Worm (Caenorhabditis elegans) whole organism, late embryonic: ENCODE measurements around the gene srw-43.
"Not testable (repeated sequence)": the region's sequence is repeated elsewhere in the genome, so short reads cannot be mapped to it uniquely, and the experiment has no call there.

ENCODE experiments used
- C38D4.7 ChIP-seq: fragments of 200-800 bp; sonication (Bioruptor generic); optimal IDR thresholded peaks from 2 replicates; lab custom pipeline; 2018; ENCODE audit warnings: mild to moderate bottlenecking, missing genetic modification characterization, moderate library complexity, missing compliant biosample characterization
- K02D7.2 ChIP-seq: sonication (generic microtip); optimal IDR thresholded peaks from 2 replicates; lab custom pipeline; 2017; ENCODE audit warnings: mild to moderate bottlenecking, missing genetic modification characterization, missing compliant biosample characterization
- K09A11.1 ChIP-seq: sonication (generic microtip); optimal IDR thresholded peaks from 2 replicates; lab custom pipeline; 2017; ENCODE audit warnings: antibody characterized with exemption, mild to moderate bottlenecking, missing genetic modification characterization, missing compliant biosample characterization; ENCODE audit not compliant: insufficient read depth
- ceh-18 ChIP-seq: sonication (generic microtip); optimal IDR thresholded peaks from 2 replicates; lab custom pipeline; 2016; ENCODE audit warnings: missing genetic modification characterization, missing compliant biosample characterization
- ceh-2 ChIP-seq: sonication (generic microtip); optimal IDR thresholded peaks from 2 replicates; lab custom pipeline; 2016; ENCODE audit warnings: missing genotype, missing genetic modification characterization, missing compliant biosample characterization
- ceh-22 ChIP-seq: sonication (generic microtip); optimal IDR thresholded peaks from 2 replicates; lab custom pipeline; 2017; ENCODE audit warnings: missing biosample characterization, missing genetic modification characterization
- ceh-24 ChIP-seq: sonication (generic microtip); optimal IDR thresholded peaks from 2 replicates; lab custom pipeline; 2016; ENCODE audit warnings: mild to moderate bottlenecking, missing genetic modification characterization, missing compliant biosample characterization
- ceh-30 ChIP-seq: fragments of 150-350 bp; optimal IDR thresholded peaks from 2 replicates; lab custom pipeline; 2014; ENCODE audit warnings: missing biosample characterization, missing genetic modification characterization
- ceh-31 ChIP-seq: sonication (generic microtip); optimal IDR thresholded peaks from 2 replicates; lab custom pipeline; 2016; ENCODE audit warnings: missing genetic modification characterization, missing compliant biosample characterization
- ceh-6 ChIP-seq: fragments of 200-800 bp; sonication (Bioruptor generic); optimal IDR thresholded peaks from 2 replicates; lab custom pipeline; 2018; ENCODE audit warnings: mild to moderate bottlenecking, missing genetic modification characterization, missing compliant biosample characterization
- che-1 ChIP-seq: sonication (generic microtip); optimal IDR thresholded peaks from 2 replicates; lab custom pipeline; 2016; ENCODE audit warnings: mild to moderate bottlenecking, missing genetic modification characterization, missing compliant biosample characterization
- dve-1 ChIP-seq: sonication (generic microtip); optimal IDR thresholded peaks from 2 replicates; lab custom pipeline; 2017; ENCODE audit warnings: antibody characterized with exemption, mild to moderate bottlenecking, missing genetic modification characterization, missing compliant biosample characterization
- elt-4 ChIP-seq: sonication (generic microtip); optimal IDR thresholded peaks from 2 replicates; lab custom pipeline; 2016; ENCODE audit warnings: missing genetic modification characterization, missing compliant biosample characterization
- ets-4 ChIP-seq: sonication (generic microtip); optimal IDR thresholded peaks from 2 replicates; lab custom pipeline; 2016; ENCODE audit warnings: missing genetic modification characterization, missing compliant biosample characterization
- eyg-1 ChIP-seq: sonication (generic microtip); optimal IDR thresholded peaks from 2 replicates; lab custom pipeline; 2016; ENCODE audit warnings: missing genotype, missing genetic modification characterization, missing compliant biosample characterization
- fkh-10 ChIP-seq: fragments of 150-350 bp; optimal IDR thresholded peaks from 2 replicates; lab custom pipeline; 2014; ENCODE audit warnings: missing biosample characterization, missing genetic modification reagents, missing genetic modification characterization
- fkh-6 ChIP-seq: sonication (generic microtip); optimal IDR thresholded peaks from 2 replicates; lab custom pipeline; 2016; ENCODE audit warnings: missing genetic modification characterization, missing compliant biosample characterization
- gmeb-2 ChIP-seq: sonication (generic microtip); optimal IDR thresholded peaks from 2 replicates; lab custom pipeline; 2016; ENCODE audit warnings: missing genetic modification characterization, inconsistent platforms, missing compliant biosample characterization
- hlh-15 ChIP-seq: sonication (generic microtip); optimal IDR thresholded peaks from 2 replicates; lab custom pipeline; 2016; ENCODE audit warnings: missing genetic modification characterization, missing compliant biosample characterization
- hlh-30 ChIP-seq: sonication (generic microtip); optimal IDR thresholded peaks from 2 replicates; lab custom pipeline; 2017; ENCODE audit warnings: antibody characterized with exemption, missing genetic modification characterization, missing compliant biosample characterization; ENCODE audit not compliant: insufficient read depth
- hlh-6 ChIP-seq: sonication (generic microtip); optimal IDR thresholded peaks from 2 replicates; lab custom pipeline; 2016; ENCODE audit warnings: missing genotype, missing genetic modification characterization, missing compliant biosample characterization
- nhr-11 ChIP-seq: fragments of 150-350 bp; optimal IDR thresholded peaks from 2 replicates; lab custom pipeline; 2014; ENCODE audit warnings: missing biosample characterization, missing genetic modification characterization
- npax-4 ChIP-seq: sonication (generic microtip); optimal IDR thresholded peaks from 2 replicates; lab custom pipeline; 2016; ENCODE audit warnings: missing genetic modification characterization, missing compliant biosample characterization
- odd-2 ChIP-seq: sonication (generic microtip); optimal IDR thresholded peaks from 2 replicates; lab custom pipeline; 2017; ENCODE audit warnings: antibody characterized with exemption, mild to moderate bottlenecking, missing genetic modification characterization, missing compliant biosample characterization
- pag-3 ChIP-seq: sonication (generic microtip); optimal IDR thresholded peaks from 2 replicates; lab custom pipeline; 2016; ENCODE audit warnings: missing compliant biosample characterization, missing genetic modification characterization, borderline replicate concordance
- pat-9 ChIP-seq: fragments of 200-800 bp; sonication (Bioruptor generic); optimal IDR thresholded peaks from 2 replicates; lab custom pipeline; 2018; ENCODE audit warnings: mild to moderate bottlenecking, missing genetic modification characterization, moderate library complexity, missing compliant biosample characterization
- pax-1 ChIP-seq: fragments of 150-350 bp; optimal IDR thresholded peaks from 2 replicates; lab custom pipeline; 2014; ENCODE audit warnings: missing biosample characterization, missing genetic modification characterization
- pha-2 ChIP-seq: sonication (generic microtip); optimal IDR thresholded peaks from 2 replicates; lab custom pipeline; 2017; ENCODE audit warnings: mild to moderate bottlenecking, missing genetic modification characterization, missing compliant biosample characterization
- pha-4 ChIP-seq: fragments of 150-350 bp; optimal IDR thresholded peaks from 2 replicates; lab custom pipeline; 2018; ENCODE audit warnings: missing biosample characterization, missing genetic modification reagents, missing genetic modification characterization
- pros-1 ChIP-seq: fragments of 150-350 bp; optimal IDR thresholded peaks from 2 replicates; lab custom pipeline; 2014; ENCODE audit warnings: missing biosample characterization, missing genetic modification reagents, missing genetic modification characterization
- rnt-1 ChIP-seq: sonication (generic microtip); optimal IDR thresholded peaks from 2 replicates; lab custom pipeline; 2016; ENCODE audit warnings: missing genetic modification characterization, missing compliant biosample characterization
- sdc-2 ChIP-seq: sonication (generic microtip); optimal IDR thresholded peaks from 2 replicates; lab custom pipeline; 2016; ENCODE audit warnings: missing genotype, missing genetic modification characterization, missing compliant biosample characterization
- sox-2 ChIP-seq: fragments of 200-800 bp; sonication (Bioruptor generic); IDR thresholded peaks from 2 replicates; pipeline ENCODE4 v1.3.6; 2022; ENCODE audit warnings: missing genetic modification reagents, missing genetic modification characterization, missing compliant biosample characterization
- sox-4 ChIP-seq: sonication (generic microtip); optimal IDR thresholded peaks from 2 replicates; lab custom pipeline; 2017; ENCODE audit warnings: mild to moderate bottlenecking, missing genetic modification characterization, inconsistent platforms, missing compliant biosample characterization
- tbx-2 ChIP-seq: sonication (generic microtip); optimal IDR thresholded peaks from 2 replicates; lab custom pipeline; 2016; ENCODE audit warnings: missing genetic modification characterization, missing compliant biosample characterization
- tbx-7 ChIP-seq: sonication (generic microtip); optimal IDR thresholded peaks from 2 replicates; lab custom pipeline; 2016; ENCODE audit warnings: missing genotype, missing genetic modification characterization, missing compliant biosample characterization
- unc-3 ChIP-seq, 2 experiments: fragments of 200-800 bp in 1 of 2; sonication (Bioruptor generic) in 1 of 2; sonication (generic microtip) in 1 of 2; conservative IDR thresholded peaks in 1 of 2; optimal IDR thresholded peaks in 1 of 2; 2 replicates each; pipeline versions ENCODE4 v1.3.6 to Lab custom; 2016 to 2022; ENCODE audit warnings: missing compliant biosample characterization in 2 of 2, missing genetic modification characterization in 2 of 2, missing genetic modification reagents in 1 of 2
- unc-42 ChIP-seq: sonication (generic microtip); optimal IDR thresholded peaks from 2 replicates; lab custom pipeline; 2016; ENCODE audit warnings: missing genotype, missing genetic modification characterization, missing compliant biosample characterization
- unc-55 ChIP-seq: sonication (generic microtip); optimal IDR thresholded peaks from 2 replicates; lab custom pipeline; 2017; ENCODE audit warnings: missing biosample characterization, missing genetic modification reagents, missing genetic modification characterization
- zip-5 ChIP-seq: sonication (generic microtip); optimal IDR thresholded peaks from 2 replicates; lab custom pipeline; 2016; ENCODE audit warnings: missing genetic modification characterization, missing compliant biosample characterization
- ztf-16 ChIP-seq: sonication (generic microtip); optimal IDR thresholded peaks from 2 replicates; lab custom pipeline; 2017; ENCODE audit warnings: missing genetic modification characterization, missing compliant biosample characterization

The srw-43 gene

ce11 chrV:16660816-16661215 lies 25.0 kb upstream of the srw-43 start, which contains the start of gene Y70C5B.2:
TSS of gene Y70C5B.2 (minus strand) at chrV:16660916.
- not testable (repeated sequence) for TF ChIP-seq eyg-1 (tag; lab: Kevin White, UChicago); tbx-2; ceh-18

ce11 chrV:16666647-16667046 lies 19.2 kb upstream of the srw-43 start, which contains the start of gene F14F8.14:
TSS of gene F14F8.14 (minus strand) at chrV:16666747.
- no peak for TF ChIP-seq tbx-7
- no peak for TF ChIP-seq ceh-6 (GFP tag; lab: Kevin White, UChicago)
- no peak for TF ChIP-seq pha-2 (tag; lab: Kevin White, UChicago)
- TF ChIP-seq odd-2 (tag; lab: Kevin White, UChicago), result no peak
- TF ChIP-seq unc-3 (GFP tag; conservative IDR thresholded peaks at IDR 0.05; lab: Robert Waterston, UW), result no peak
- TF ChIP-seq unc-3 (tag; optimal IDR thresholded peaks at IDR 0.05; lab: Kevin White, UChicago), result no peak
- TF ChIP-seq ets-4 (tag; lab: Kevin White, UChicago), result no peak
- no peak for TF ChIP-seq npax-4 (tag; lab: Kevin White, UChicago)
- TF ChIP-seq dve-1 (tag; lab: Kevin White, UChicago), result no peak
- TF ChIP-seq fkh-10 (GFP tag; lab: Kevin White, UChicago), result no peak
- no peak for TF ChIP-seq ceh-22 (tag; lab: Kevin White, UChicago)
- TF ChIP-seq pat-9 (tag; lab: Kevin White, UChicago), result no peak
- TF ChIP-seq rnt-1 (tag; lab: Kevin White, UChicago), result no peak
- TF ChIP-seq, all 69 proteins: peak for 0

ce11 chrV:16668473-16668872 lies 17.4 kb upstream of the srw-43 start, which contains the start of gene F14F8.9:
TSS of gene F14F8.9 (minus strand) at chrV:16668573.
- no peak for TF ChIP-seq C38D4.7 (GFP tag; lab: Kevin White, UChicago)
- no peak for TF ChIP-seq pha-2 (tag; lab: Kevin White, UChicago)
- no peak for TF ChIP-seq ceh-31 (tag; lab: Kevin White, UChicago)
- no peak for TF ChIP-seq nhr-11 (tag; lab: Kevin White, UChicago)
- no peak for TF ChIP-seq pag-3 (tag; lab: Kevin White, UChicago)
- no peak for TF ChIP-seq ceh-2 (tag; lab: Kevin White, UChicago)
- TF ChIP-seq pros-1, result no peak
- no peak for TF ChIP-seq pax-1 (tag; lab: Kevin White, UChicago)
- no peak for TF ChIP-seq sox-4 (tag; lab: Kevin White, UChicago)
- no peak for TF ChIP-seq fkh-10 (GFP tag; lab: Kevin White, UChicago)
- no peak for TF ChIP-seq ztf-16 (tag; lab: Kevin White, UChicago)
- no peak for TF ChIP-seq sdc-2 (tag; lab: Kevin White, UChicago)
- no peak for TF ChIP-seq odd-2 (tag; lab: Kevin White, UChicago)
- no peak for TF ChIP-seq unc-42 (tag; lab: Kevin White, UChicago)
- TF ChIP-seq che-1 (tag; lab: Kevin White, UChicago), result no peak
- TF ChIP-seq gmeb-2 (tag; lab: Kevin White, UChicago), result no peak
- TF ChIP-seq ceh-18, result no peak
- no peak for TF ChIP-seq fkh-6
- TF ChIP-seq hlh-6 (tag; lab: Kevin White, UChicago), result no peak
- TF ChIP-seq hlh-30 (tag; lab: Kevin White, UChicago), result no peak

- TF ChIP-seq gmeb-2 (tag; lab: Kevin White, UChicago) (no peak), hlh-30 (tag; lab: Kevin White, UChicago) (no peak), K02D7.2 (tag; lab: Kevin White, UChicago) (no peak), che-1 (tag; lab: Kevin White, UChicago) (no peak), pha-4 (no peak), K09A11.1 (tag; lab: Kevin White, UChicago) (no peak), unc-55 (GFP tag; lab: Kevin White, UChicago) (no peak), sox-4 (tag; lab: Kevin White, UChicago) (no peak), ceh-30 (tag; lab: Kevin White, UChicago) (no peak), sox-2 (GFP tag; lab: Robert Waterston, UW) (no peak), elt-4 (tag; lab: Kevin White, UChicago) (no peak), hlh-15 (no peak), ceh-2 (tag; lab: Kevin White, UChicago) (no peak), zip-5 (tag; lab: Kevin White, UChicago) (no peak), ceh-24 (tag; lab: Kevin White, UChicago) (no peak)
Observed at ce11 chrV:16671190-16671589, 14.6 kb upstream of the srw-43 start, which contains the start of gene str-61. TSS of gene str-61 (minus strand) at chrV:16671290.
